Fruit fly (Drosophila melanogaster) ovary, adult (tissue): Measurements from ENCODE around the gene Bet1.

ENCODE experiments used
- CG17801 ChIP-seq: fragments of 200-800 bp; optimal IDR thresholded peaks from 2 replicates; lab custom pipeline; 2019; ENCODE audit warnings: missing biosample characterization, mild to moderate bottlenecking, missing genetic modification characterization, moderate library complexity; ENCODE audit not compliant: partially characterized antibody

The Bet1 gene

DNA sequence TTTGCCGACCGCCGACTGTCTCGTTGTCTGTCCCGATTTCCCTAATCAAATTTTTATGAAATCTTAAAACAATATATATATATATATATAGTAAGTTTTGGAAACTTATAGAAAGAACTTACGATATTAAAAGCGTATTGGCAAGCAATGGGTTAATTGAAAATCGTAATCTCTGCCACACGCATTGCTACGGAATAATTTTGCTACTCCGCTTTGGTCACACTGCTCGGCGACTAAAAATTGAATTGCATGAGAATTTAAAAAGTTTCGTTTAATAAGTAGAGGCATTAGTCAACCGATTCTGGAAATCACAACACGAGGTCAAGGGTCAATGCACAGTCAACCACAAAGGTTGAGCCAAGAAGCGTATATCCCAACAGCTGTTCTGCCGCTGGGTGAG lies at the start of gene Bet1:
Gene Bet1, plus strand, starts transcription at position 182 of the 400 bp plus-strand sequence.
- TF ChIP-seq CG17801 (GFP tag; lab: Kevin White, UChicago), result no peak

dm6 chr3L:19214223-19214622 lies 47.0 kb upstream of the Bet1 start:
- no peak for TF ChIP-seq CG17801 (GFP tag; lab: Kevin White, UChicago)

DNA sequence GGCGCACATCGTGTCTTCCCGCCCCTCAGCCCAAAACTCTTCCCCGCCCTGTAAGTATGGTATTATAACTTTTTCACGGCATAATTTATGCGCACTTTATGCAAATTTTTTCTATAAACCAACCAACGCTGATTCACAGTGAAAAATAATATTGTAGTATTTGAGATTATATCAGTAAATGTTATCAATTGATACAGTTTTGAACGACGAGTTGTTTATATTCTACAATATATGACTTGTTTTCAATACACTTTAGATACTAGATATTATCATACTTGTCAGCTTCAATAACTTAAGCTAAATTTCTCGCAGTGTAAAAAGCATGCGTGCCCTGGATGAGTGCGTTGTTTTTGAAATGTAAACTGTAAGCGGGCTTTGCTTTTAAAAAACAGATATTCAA lies 44.8 kb upstream of the Bet1 start:
- TF ChIP-seq CG17801 (GFP tag; lab: Kevin White, UChicago), result no peak

DNA sequence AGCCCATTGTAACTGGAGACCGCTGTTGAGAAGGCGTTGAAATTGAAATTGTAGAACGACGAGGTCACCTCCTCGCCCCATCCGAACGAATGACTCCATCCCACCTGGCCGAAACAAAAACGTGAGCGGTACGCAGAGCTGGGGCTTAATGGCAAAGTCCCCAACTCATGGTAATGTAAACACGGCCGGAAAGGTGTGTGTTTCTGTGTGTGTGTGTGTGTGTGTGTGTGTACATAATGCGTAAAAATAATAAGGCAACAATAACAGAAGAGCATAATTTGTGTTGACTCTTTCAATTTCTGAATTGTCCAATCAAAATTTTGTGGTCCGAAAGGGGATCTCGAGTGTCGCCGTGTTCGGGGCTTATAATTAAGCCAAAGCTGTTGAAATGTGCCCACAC lies 39.7 kb upstream of the Bet1 start:
- TF ChIP-seq CG17801 (GFP tag; lab: Kevin White, UChicago), result no peak

DNA sequence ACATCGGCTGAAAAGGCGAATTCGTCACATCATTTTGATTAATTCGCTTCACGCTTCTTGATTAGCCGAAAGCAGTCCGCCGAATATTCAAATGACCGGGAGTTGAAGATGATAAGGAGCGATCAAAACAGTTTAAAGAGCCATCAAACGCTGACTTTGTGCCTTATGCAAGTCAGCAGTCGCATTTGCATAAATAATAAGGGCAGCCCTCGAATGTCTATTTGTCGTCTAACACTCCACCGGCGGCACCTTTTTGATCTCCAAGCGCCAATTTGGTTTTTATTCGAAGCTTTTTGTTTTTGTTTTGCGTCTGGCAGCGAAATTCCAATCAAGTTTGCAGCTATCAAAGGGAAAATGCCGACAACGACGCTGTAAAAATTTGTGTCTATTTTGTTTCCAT lies 35.5 kb upstream of the Bet1 start:
- TF ChIP-seq CG17801 (GFP tag; lab: Kevin White, UChicago), result no peak

DNA sequence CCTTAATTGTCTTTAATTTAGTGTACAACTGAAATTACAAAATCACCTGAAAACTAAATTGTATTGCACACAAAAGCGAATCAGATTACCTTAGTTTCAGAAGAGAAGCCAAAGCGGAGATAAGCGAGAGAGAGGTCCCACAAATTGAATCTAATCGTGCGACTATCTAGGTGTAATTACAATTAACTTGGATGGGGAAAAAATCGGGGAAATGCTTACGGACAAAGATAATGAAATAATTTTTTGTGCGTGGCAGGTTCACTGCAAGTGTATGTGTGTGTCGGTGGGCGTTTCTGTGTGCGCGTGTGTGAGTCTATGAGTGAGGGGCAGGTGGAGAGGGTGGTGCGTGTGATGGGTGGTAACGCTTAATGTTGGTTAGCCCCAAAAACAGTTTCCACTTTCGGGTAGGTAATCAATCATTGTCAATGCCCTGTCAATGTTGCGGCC lies 32.8 kb upstream of the Bet1 start:
- no peak for TF ChIP-seq CG17801 (GFP tag; lab: Kevin White, UChicago)

DNA sequence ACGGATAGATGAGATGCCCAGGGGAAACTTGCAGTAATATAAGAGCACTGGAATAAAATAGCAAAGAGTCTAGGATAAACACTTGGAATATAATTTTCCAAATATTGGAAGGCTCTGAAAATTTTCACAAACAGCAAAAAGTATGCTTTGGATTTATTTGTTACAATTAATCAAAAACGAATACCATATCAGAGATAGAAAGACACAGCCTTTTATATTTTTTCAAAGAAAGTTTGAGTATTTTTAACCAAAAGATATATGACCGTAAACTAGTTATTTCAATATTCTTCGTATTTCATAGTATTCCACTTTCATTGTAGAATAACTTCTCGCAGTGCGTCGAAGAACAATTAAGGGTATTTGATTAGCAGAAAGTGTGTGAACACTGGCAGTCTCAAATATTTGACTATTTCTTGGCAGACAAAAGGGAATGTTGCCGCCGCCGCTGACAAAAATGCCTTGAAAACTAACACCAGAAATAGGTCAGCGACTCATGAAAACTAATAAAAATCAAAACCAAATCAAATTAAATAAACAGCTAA lies 32.3 kb upstream of the Bet1 start:
- TF ChIP-seq CG17801 (GFP tag; lab: Kevin White, UChicago), result no peak

DNA sequence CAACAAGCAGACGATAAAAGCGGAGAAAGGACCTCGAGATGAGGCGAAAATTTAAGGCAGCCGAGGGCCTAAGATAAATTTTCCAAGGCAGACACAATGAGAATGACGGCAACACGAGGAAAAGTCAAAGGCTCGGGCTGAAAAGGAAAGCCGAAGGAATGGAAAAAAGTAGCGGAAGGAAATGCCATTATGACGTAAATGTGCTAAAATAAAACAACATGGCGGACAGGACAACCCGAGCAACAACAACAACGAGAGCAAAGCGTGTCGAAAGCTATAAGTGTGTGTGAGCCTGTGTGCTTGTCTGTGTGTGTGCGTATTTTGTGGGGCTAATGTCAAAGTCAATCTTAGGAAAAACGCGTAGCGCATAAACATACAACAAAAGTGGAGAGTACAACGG lies 31.7 kb upstream of the Bet1 start:
- no peak for TF ChIP-seq CG17801 (GFP tag; lab: Kevin White, UChicago)

- TF ChIP-seq CG17801 (GFP tag; lab: Kevin White, UChicago), result no peak
Measured at dm6 chr3L:19230801-19231547, 30.2 kb upstream of the Bet1 start.

DNA sequence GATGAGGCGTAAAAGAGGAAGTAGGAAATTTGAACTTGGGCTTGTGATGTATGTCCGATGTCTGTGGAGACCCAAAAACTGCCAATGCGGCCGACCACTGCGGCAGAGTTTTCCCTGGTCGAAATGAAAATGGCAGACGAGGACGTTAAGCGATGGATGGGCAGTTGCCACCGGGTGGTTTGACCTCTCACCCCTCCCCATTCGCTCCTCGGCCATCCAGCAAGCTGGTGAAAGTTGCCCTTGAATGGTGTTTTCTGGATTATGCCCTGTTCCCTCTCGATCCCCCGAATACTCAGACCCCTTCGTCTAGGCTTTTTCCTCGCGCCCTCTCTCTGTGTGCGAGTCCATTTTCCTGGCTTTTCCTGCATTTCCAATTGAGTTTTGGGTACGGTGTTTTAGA lies 29.6 kb upstream of the Bet1 start:
- no peak for TF ChIP-seq CG17801 (GFP tag; lab: Kevin White, UChicago)

DNA sequence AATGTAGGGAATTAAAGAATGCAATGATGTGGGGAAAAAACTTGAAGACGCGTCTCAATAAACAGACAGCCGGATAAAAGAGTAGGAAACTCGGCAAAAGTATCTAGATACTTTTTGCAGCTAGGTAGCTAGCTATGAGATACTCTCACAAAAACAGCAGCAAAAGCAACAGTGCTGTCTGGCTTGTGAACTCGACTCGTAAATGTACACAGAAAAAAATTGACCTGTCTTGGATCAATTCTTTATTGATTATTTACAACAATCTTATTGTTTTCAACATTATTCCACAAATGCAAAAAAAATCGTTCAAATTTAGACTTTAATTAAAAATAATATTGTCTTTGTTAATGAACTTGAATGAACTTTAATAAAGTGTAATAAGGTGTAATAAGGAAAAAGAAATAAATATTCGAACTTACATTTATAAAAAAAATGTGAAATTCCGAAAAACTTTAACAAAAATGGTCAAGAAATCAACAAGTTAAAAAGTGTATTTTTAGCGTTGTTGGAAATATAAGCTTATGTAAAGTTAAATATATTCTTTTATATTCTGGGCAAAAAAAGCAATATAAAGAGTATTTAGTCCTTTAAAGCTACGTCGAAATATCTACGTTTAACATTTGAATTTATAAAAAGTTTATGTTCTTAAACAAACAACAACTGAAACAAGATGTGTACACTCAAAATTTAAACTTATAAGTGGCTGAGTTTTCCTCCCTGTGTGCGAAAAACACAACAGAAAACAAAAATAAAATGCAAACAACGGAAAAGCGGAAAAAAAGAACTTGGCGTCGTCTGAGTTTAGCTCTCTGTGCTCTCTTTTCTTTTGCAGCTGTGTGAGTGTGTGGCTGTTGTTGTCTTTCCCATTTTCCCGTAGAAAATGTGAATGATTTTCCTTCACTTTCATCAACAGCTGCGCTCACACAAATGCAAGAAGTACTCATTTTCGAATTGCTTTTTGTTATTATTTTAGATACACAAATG lies 27.1 kb upstream of the Bet1 start:
- no peak for TF ChIP-seq CG17801 (GFP tag; lab: Kevin White, UChicago)

dm6 chr3L:19234922-19235702 lies 26.1 kb upstream of the Bet1 start, which contains the start of gene fz2:
fz2 (minus strand) TSS chr3L:19235373.
- no peak for TF ChIP-seq CG17801 (GFP tag; lab: Kevin White, UChicago)

dm6 chr3L:19236060-19236459 lies 25.1 kb upstream of the Bet1 start, which contains the start of gene CG33647:
CG33647 (plus strand) TSS chr3L:19236360.
- no peak for TF ChIP-seq CG17801 (GFP tag; lab: Kevin White, UChicago)

dm6 chr3L:19236554-19236953 lies 24.6 kb upstream of the Bet1 start:
- TF ChIP-seq CG17801 (GFP tag; lab: Kevin White, UChicago), result no peak
